Fruit fly (Drosophila melanogaster) whole organism, embryonic: ENCODE measurements around the gene CG17930.

Experiments
- C15 ChIP-seq: fragments of 200-800 bp; sonication (Bioruptor generic); IDR thresholded peaks from 3 replicates; pipeline ENCODE4 v1.3.6; 2022; ENCODE audit warnings: missing biosample characterization, missing genetic modification characterization
- CG10431 ChIP-seq: fragments of 200-800 bp; sonication (Bioruptor generic); optimal IDR thresholded peaks from 3 replicates; lab custom pipeline; 2018; ENCODE audit warnings: missing biosample characterization, mild to moderate bottlenecking, missing genetic modification characterization
- CG11723 ChIP-seq: fragments of 200-800 bp; sonication (Bioruptor generic); optimal IDR thresholded peaks from 2 replicates; lab custom pipeline; 2017; ENCODE audit warnings: missing biosample characterization, mild to moderate bottlenecking, missing genetic modification characterization
- CG13775 ChIP-seq: fragments of 200-800 bp; sonication (Bioruptor generic); optimal IDR thresholded peaks from 3 replicates; lab custom pipeline; 2017; ENCODE audit warnings: missing biosample characterization, mild to moderate bottlenecking, missing genetic modification characterization
- CG14441 ChIP-seq: fragments of 200-800 bp; sonication (Bioruptor generic); IDR thresholded peaks from 2 replicates; pipeline ENCODE4 v1.3.6; 2022; ENCODE audit warnings: missing biosample characterization, missing genetic modification characterization
- CG15073 ChIP-seq: fragments of 200-800 bp; sonication (Bioruptor generic); optimal IDR thresholded peaks from 2 replicates; lab custom pipeline; 2016; ENCODE audit warnings: missing biosample characterization, missing genetic modification characterization
- CG15696 ChIP-seq: fragments of 200-800 bp; sonication (Bioruptor generic); optimal IDR thresholded peaks from 2 replicates; lab custom pipeline; 2019; ENCODE audit warnings: missing biosample characterization, mild to moderate bottlenecking, missing genetic modification characterization, moderate library complexity
- CG16779 ChIP-seq: fragments of 200-800 bp; sonication (Bioruptor generic); IDR thresholded peaks from 2 replicates; pipeline ENCODE4 v1.3.6; 2022; ENCODE audit warnings: missing biosample characterization, missing genetic modification characterization
- CG16815 ChIP-seq: fragments of 200-800 bp; sonication (Bioruptor generic); optimal IDR thresholded peaks from 3 replicates; lab custom pipeline; 2017; ENCODE audit warnings: missing biosample characterization, mild to moderate bottlenecking, missing genetic modification characterization
- CG17385 ChIP-seq: fragments of 200-800 bp; sonication (Bioruptor generic); optimal IDR thresholded peaks from 3 replicates; lab custom pipeline; 2018; ENCODE audit warnings: missing biosample characterization, mild to moderate bottlenecking, missing genetic modification characterization
- CG17612 ChIP-seq: fragments of 200-800 bp; sonication (Bioruptor generic); IDR thresholded peaks from 2 replicates; pipeline ENCODE4 v1.3.6; 2022; ENCODE audit warnings: missing biosample characterization, missing genetic modification characterization
- CG2199 ChIP-seq: fragments of 200-800 bp; sonication (Bioruptor generic); IDR thresholded peaks from 3 replicates; pipeline ENCODE4 v1.3.6; 2022; ENCODE audit warnings: missing biosample characterization, missing genetic modification characterization
- CG31365 ChIP-seq: fragments of 200-800 bp; sonication (Bioruptor generic); optimal IDR thresholded peaks from 2 replicates; lab custom pipeline; 2018; ENCODE audit warnings: missing biosample characterization, mild to moderate bottlenecking, missing genetic modification characterization
- CG33213 ChIP-seq: fragments of 200-800 bp; sonication (Bioruptor generic); optimal IDR thresholded peaks from 3 replicates; lab custom pipeline; 2016; ENCODE audit warnings: missing biosample characterization, missing genetic modification characterization
- CG3407 ChIP-seq: fragments of 200-800 bp; sonication (Bioruptor generic); optimal IDR thresholded peaks from 2 replicates; lab custom pipeline; 2018; ENCODE audit warnings: missing biosample characterization, mild to moderate bottlenecking, missing genetic modification characterization
- CG34224 ChIP-seq: fragments of 200-800 bp; sonication (Bioruptor generic); IDR thresholded peaks from 3 replicates; pipeline ENCODE4 v1.3.6; 2022; ENCODE audit warnings: missing biosample characterization, missing genetic modification characterization; ENCODE audit not compliant: partially characterized antibody
- CG3838 ChIP-seq: fragments of 200-800 bp; sonication (Bioruptor generic); optimal IDR thresholded peaks from 3 replicates; lab custom pipeline; 2016; ENCODE audit warnings: missing biosample characterization, missing genetic modification characterization
- CG6683 ChIP-seq: fragments of 200-800 bp; sonication (Bioruptor generic); optimal IDR thresholded peaks from 2 replicates; lab custom pipeline; 2017; ENCODE audit warnings: missing biosample characterization, mild to moderate bottlenecking, missing genetic modification characterization, missing genetic modification reagents
- CG8388 ChIP-seq: fragments of 200-800 bp; sonication (Bioruptor generic); optimal IDR thresholded peaks from 2 replicates; lab custom pipeline; 2019; ENCODE audit warnings: missing biosample characterization, mild to moderate bottlenecking, missing genetic modification characterization, moderate library complexity
- CTCF ChIP-seq: fragments of 200-800 bp; sonication (Bioruptor generic); optimal IDR thresholded peaks from 2 replicates; lab custom pipeline; 2017; ENCODE audit warnings: missing biosample characterization, mild to moderate bottlenecking, missing genetic modification characterization, moderate library complexity
- Camta ChIP-seq: fragments of 200-800 bp; sonication (Bioruptor generic); optimal IDR thresholded peaks from 2 replicates; lab custom pipeline; 2016; ENCODE audit warnings: missing biosample characterization, missing genetic modification characterization
- CkIIα-i1 ChIP-seq: fragments of 200-800 bp; sonication (Bioruptor generic); IDR thresholded peaks from 2 replicates; pipeline ENCODE4 v1.3.6; 2022; ENCODE audit warnings: missing biosample characterization, missing genetic modification characterization
- Dip2 ChIP-seq: fragments of 200-800 bp; sonication (Bioruptor generic); IDR thresholded peaks from 2 replicates; pipeline ENCODE4 v1.3.6; 2022; ENCODE audit warnings: missing biosample characterization, missing genetic modification characterization
- Dll ChIP-seq: fragments of 200-800 bp; sonication (Bioruptor generic); IDR thresholded peaks from 4 replicates; pipeline ENCODE4 v1.3.6; 2022; ENCODE audit warnings: missing biosample characterization, missing genetic modification characterization; ENCODE audit not compliant: partially characterized antibody
- Doc2 ChIP-seq: fragments of 200-800 bp; sonication (Bioruptor generic); IDR thresholded peaks from 2 replicates; pipeline ENCODE4 v1.3.6; 2022; ENCODE audit warnings: missing biosample characterization, missing genetic modification characterization
- Ets65A ChIP-seq: fragments of 200-800 bp; sonication (Bioruptor generic); peaks from one replicate; lab custom pipeline; 2016; ENCODE audit warnings: missing biosample characterization, missing genetic modification characterization
- HHEX ChIP-seq: fragments of 200-800 bp; sonication (Bioruptor generic); optimal IDR thresholded peaks from 3 replicates; lab custom pipeline; 2017; ENCODE audit warnings: missing biosample characterization, mild to moderate bottlenecking, missing genetic modification characterization, missing genetic modification reagents
- Kr ChIP-seq: fragments of 200-800 bp; sonication (Bioruptor generic); optimal IDR thresholded peaks from 2 replicates; lab custom pipeline; 2017; ENCODE audit warnings: missing biosample characterization, mild to moderate bottlenecking, missing genetic modification characterization
- Myb ChIP-seq: fragments of 200-800 bp; sonication (Bioruptor generic); optimal IDR thresholded peaks from 2 replicates; lab custom pipeline; 2016; ENCODE audit warnings: missing biosample characterization, missing genetic modification characterization
- Oli ChIP-seq: fragments of 200-800 bp; sonication (Bioruptor generic); optimal IDR thresholded peaks from 2 replicates; lab custom pipeline; 2018; ENCODE audit warnings: missing biosample characterization, mild to moderate bottlenecking, missing genetic modification characterization, moderate library complexity
- Poxn ChIP-seq: fragments of 200-800 bp; sonication (Bioruptor generic); IDR thresholded peaks from 2 replicates; pipeline ENCODE4 v1.3.6; 2022; ENCODE audit warnings: missing biosample characterization, missing genetic modification characterization
- Ssrp ChIP-seq: fragments of 200-800 bp; sonication (Bioruptor generic); optimal IDR thresholded peaks from 2 replicates; lab custom pipeline; 2018; ENCODE audit warnings: missing biosample characterization, mild to moderate bottlenecking, missing genetic modification characterization, moderate library complexity
- Usf ChIP-seq: fragments of 200-800 bp; sonication (Bioruptor generic); optimal IDR thresholded peaks from 2 replicates; lab custom pipeline; 2017; ENCODE audit warnings: missing genotype, missing biosample characterization, missing genetic modification characterization
- ato ChIP-seq: fragments of 200-800 bp; sonication (Bioruptor generic); IDR thresholded peaks from 2 replicates; pipeline ENCODE4 v1.3.6; 2022; ENCODE audit warnings: missing biosample characterization, missing genetic modification characterization; ENCODE audit not compliant: partially characterized antibody
- bbx ChIP-seq: fragments of 200-800 bp; sonication (Bioruptor generic); IDR thresholded peaks from 2 replicates; pipeline ENCODE4 v1.3.6; 2022; ENCODE audit warnings: missing biosample characterization, missing genetic modification characterization; ENCODE audit not compliant: partially characterized antibody
- chinmo ChIP-seq: fragments of 200-800 bp; sonication (Bioruptor generic); IDR thresholded peaks from 4 replicates; pipeline ENCODE4 v1.3.6; 2022; ENCODE audit warnings: missing biosample characterization, missing genetic modification characterization; ENCODE audit not compliant: partially characterized antibody
- danr ChIP-seq: fragments of 200-800 bp; sonication (Bioruptor generic); IDR thresholded peaks from 2 replicates; pipeline ENCODE4 v1.3.6; 2022; ENCODE audit warnings: missing biosample characterization, missing genetic modification characterization
- fd3F ChIP-seq: fragments of 200-800 bp; sonication (Bioruptor generic); optimal IDR thresholded peaks from 2 replicates; lab custom pipeline; 2018; ENCODE audit warnings: missing biosample characterization, mild to moderate bottlenecking, missing genetic modification characterization, moderate library complexity
- fu2 ChIP-seq: fragments of 200-800 bp; sonication (Bioruptor generic); optimal IDR thresholded peaks from 2 replicates; lab custom pipeline; 2016; ENCODE audit warnings: missing biosample characterization, missing genetic modification characterization
- ind ChIP-seq: fragments of 200-800 bp; sonication (Bioruptor generic); optimal IDR thresholded peaks from 3 replicates; lab custom pipeline; 2016; ENCODE audit warnings: missing biosample characterization, missing genetic modification characterization
- inv ChIP-seq: fragments of 200-800 bp; sonication (Bioruptor generic); IDR thresholded peaks from 2 replicates; pipeline ENCODE4 v1.3.6; 2022; ENCODE audit warnings: missing biosample characterization, missing genetic modification characterization; ENCODE audit not compliant: partially characterized antibody
- jing ChIP-seq: fragments of 200-800 bp; sonication (Bioruptor generic); optimal IDR thresholded peaks from 2 replicates; lab custom pipeline; 2018; ENCODE audit warnings: missing biosample characterization, mild to moderate bottlenecking, missing genetic modification characterization
- mirr ChIP-seq: fragments of 200-800 bp; sonication (Bioruptor generic); optimal IDR thresholded peaks from 3 replicates; lab custom pipeline; 2018; ENCODE audit warnings: missing biosample characterization, mild to moderate bottlenecking, missing genetic modification characterization
- pan ChIP-seq, 4 experiments: fragments of >200 bp in 3 of 4; fragments of 200-800 bp in 1 of 4; sonication (Bioruptor generic) in 1 of 4; optimal IDR thresholded peaks in 3 of 4; IDR thresholded peaks in 1 of 4; 2 replicates each; pipeline versions ENCODE4 v1.3.6 to Lab custom; 2017 to 2022; ENCODE audit warnings: missing biosample characterization in 2 of 4, missing genetic modification characterization in 2 of 4, mixed read lengths in 1 of 4
- phol ChIP-seq: fragments of 200-800 bp; sonication (Bioruptor generic); optimal IDR thresholded peaks from 3 replicates; lab custom pipeline; 2018; ENCODE audit warnings: missing biosample characterization, mild to moderate bottlenecking, missing genetic modification characterization, moderate library complexity
- psq ChIP-seq: fragments of 200-800 bp; sonication (Bioruptor generic); optimal IDR thresholded peaks from 2 replicates; lab custom pipeline; 2017; ENCODE audit warnings: missing biosample characterization, missing genetic modification characterization
- pzg ChIP-seq: fragments of 200-800 bp; sonication (Bioruptor generic); optimal IDR thresholded peaks from 3 replicates; lab custom pipeline; 2018; ENCODE audit warnings: missing biosample characterization, mild to moderate bottlenecking, missing genetic modification characterization, moderate library complexity
- row ChIP-seq: fragments of 200-800 bp; sonication (Bioruptor generic); IDR thresholded peaks from 3 replicates; pipeline ENCODE4 v1.3.6; 2022; ENCODE audit warnings: missing biosample characterization, missing genetic modification characterization
- salm ChIP-seq: fragments of 200-800 bp; sonication (Bioruptor generic); optimal IDR thresholded peaks from 2 replicates; lab custom pipeline; 2018; ENCODE audit warnings: missing biosample characterization, mild to moderate bottlenecking, missing genetic modification characterization
- so ChIP-seq: fragments of 200-800 bp; sonication (Bioruptor generic); IDR thresholded peaks from 3 replicates; pipeline ENCODE4 v1.3.6; 2022; ENCODE audit warnings: missing biosample characterization, missing genetic modification characterization

Gene CG17930

dm6 chr3R:16331809-16332343 is 4.2 kb downstream of the CG17930 start (continued):
- TF ChIP-seq CG10431, result peak; percentile 76
- no peak for TF ChIP-seq CkIIα-i1 (GFP tag; lab: Robert Waterston, UW)
- no peak for TF ChIP-seq pan (optimal IDR thresholded peaks at IDR 0.05; lab: Kevin White, UChicago)
- TF ChIP-seq pan (GFP tag; optimal IDR thresholded peaks at IDR 0.05 in 1 of 2, IDR thresholded peaks at IDR 0.05 in 1 of 2), result peak in 1 of 2 experiments; percentile 38
- TF ChIP-seq CG3407 (GFP tag; lab: Kevin White, UChicago), result peak; percentile 87
- no peak for TF ChIP-seq phol (tag; lab: Kevin White, UChicago)
- peak; percentile 72 for TF ChIP-seq mirr
- peak; percentile 22 for TF ChIP-seq CG15073 (GFP tag; lab: Kevin White, UChicago)
- TF ChIP-seq inv (GFP tag; lab: Robert Waterston, UW), result no peak
- TF ChIP-seq bbx (GFP tag; lab: Robert Waterston, UW), result no peak
- no peak for TF ChIP-seq Oli (tag; lab: Kevin White, UChicago)
- TF ChIP-seq Dip2 (GFP tag; lab: Robert Waterston, UW), result no peak
- peak; percentile 59 for TF ChIP-seq salm
- TF ChIP-seq CG17612 (GFP tag; lab: Robert Waterston, UW), result no peak
- TF ChIP-seq row (GFP tag; lab: Robert Waterston, UW), result peak; percentile 36; the same call in 1 of the 3 replicates
- TF ChIP-seq Myb (GFP tag; lab: Kevin White, UChicago), result peak; percentile 34
- no peak for TF ChIP-seq C15
- TF ChIP-seq Ets65A (GFP tag; lab: Kevin White, UChicago), result no peak
- peak; percentile 51 for TF ChIP-seq CG15696 (tag; lab: Kevin White, UChicago)
- peak; percentile 58 for TF ChIP-seq HHEX
- TF ChIP-seq so, result peak; percentile 29; the same call in 1 of the 3 replicates
- no peak for TF ChIP-seq ato (GFP tag; lab: Robert Waterston, UW)
- TF ChIP-seq CG6683, result no peak
- TF ChIP-seq jing (GFP tag; lab: Kevin White, UChicago), result no peak
- TF ChIP-seq psq (GFP tag; lab: Kevin White, UChicago), result peak; percentile 30
- no peak for TF ChIP-seq CTCF (GFP tag; lab: Kevin White, UChicago)
- TF ChIP-seq CG16815 (GFP tag; lab: Kevin White, UChicago), result peak; percentile 24
- TF ChIP-seq Kr (GFP tag; lab: Kevin White, UChicago), result no peak
- TF ChIP-seq danr (GFP tag; lab: Robert Waterston, UW), result peak; percentile 60; the same call in 1 of the 2 replicates
- peak; percentile 19 for TF ChIP-seq CG13775
- TF ChIP-seq fd3F (GFP tag; lab: Kevin White, UChicago), result peak; percentile 52
- no peak for TF ChIP-seq CG8388 (GFP tag; lab: Kevin White, UChicago)
- TF ChIP-seq Doc2, result no peak
- no peak for TF ChIP-seq CG34224 (GFP tag; lab: Robert Waterston, UW)
- TF ChIP-seq Usf (GFP tag; lab: Kevin White, UChicago), result peak; percentile 13
- no peak for TF ChIP-seq ind
- TF ChIP-seq CG3838 (GFP tag; lab: Kevin White, UChicago), result peak; percentile 58
- TF ChIP-seq CG2199, result no peak
- no peak for TF ChIP-seq Poxn
- 0 out of 2 replicates have a peak, but pooled peaks have one; percentile 53 for TF ChIP-seq CG16779 (GFP tag; lab: Robert Waterston, UW)
- TF ChIP-seq CG17385 (GFP tag; lab: Kevin White, UChicago), result peak; percentile 44
- peak; percentile 73 for TF ChIP-seq CG33213
- peak; percentile 70 for TF ChIP-seq Camta
- peak; percentile 48; the same call in 1 of the 2 replicates for TF ChIP-seq CG14441 (GFP tag; lab: Robert Waterston, UW)
- no peak for TF ChIP-seq Ssrp
- 0 out of 4 replicates have a peak, but pooled peaks have one; percentile 29 for TF ChIP-seq chinmo (GFP tag; lab: Robert Waterston, UW)
- TF ChIP-seq CG31365 (tag; lab: Kevin White, UChicago), result peak; percentile 51
- peak; percentile 77 for TF ChIP-seq CG11723 (GFP tag; lab: Kevin White, UChicago)
- TF ChIP-seq fu2 (GFP tag; lab: Kevin White, UChicago), result no peak
- no peak for TF ChIP-seq pzg
- no peak for TF ChIP-seq Dll
